Fruit fly (Drosophila melanogaster) whole organism, embryonic: ENCODE measurements around the gene CG31019.
A peak's percentile ranks its signal among the peaks of the same experiment; 100 is the strongest.

Experiments used
- Adf1 ChIP-seq: fragments of 200-800 bp; sonication (Bioruptor generic); IDR thresholded peaks from 2 replicates; pipeline ENCODE4 v1.3.6; 2022; ENCODE audit warnings: missing biosample characterization, missing genetic modification characterization
- B-H2 ChIP-seq: fragments of 200-800 bp; sonication (Bioruptor generic); optimal IDR thresholded peaks from 2 replicates; lab custom pipeline; 2018; ENCODE audit warnings: missing biosample characterization, mild to moderate bottlenecking, missing genetic modification characterization
- BtbVII ChIP-seq: fragments of 200-800 bp; sonication (Bioruptor generic); optimal IDR thresholded peaks from 3 replicates; lab custom pipeline; 2017; ENCODE audit warnings: missing biosample characterization, mild to moderate bottlenecking, missing genetic modification characterization
- CG10462 ChIP-seq: fragments of 200-800 bp; sonication (Bioruptor generic); optimal IDR thresholded peaks from 2 replicates; lab custom pipeline; 2016; ENCODE audit warnings: missing biosample characterization, missing genetic modification characterization
- CG10543 ChIP-seq: fragments of 200-800 bp; sonication (Bioruptor generic); optimal IDR thresholded peaks from 3 replicates; lab custom pipeline; 2017; ENCODE audit warnings: missing biosample characterization, mild to moderate bottlenecking, missing genetic modification characterization, moderate library complexity
- CG11456 ChIP-seq: fragments of 200-800 bp; sonication (Bioruptor generic); IDR thresholded peaks from 3 replicates; pipeline ENCODE4 v1.3.6; 2022; ENCODE audit warnings: missing biosample characterization, missing genetic modification characterization
- CG11695 ChIP-seq: fragments of 200-800 bp; sonication (Bioruptor generic); IDR thresholded peaks from 3 replicates; pipeline ENCODE4 v1.3.6; 2022; ENCODE audit warnings: missing biosample characterization, missing genetic modification characterization
- CG12942 ChIP-seq: fragments of 200-800 bp; sonication (Bioruptor generic); optimal IDR thresholded peaks from 3 replicates; lab custom pipeline; 2016; ENCODE audit warnings: missing biosample characterization, missing genetic modification characterization
- CG14014 ChIP-seq: fragments of 200-800 bp; sonication (Bioruptor generic); IDR thresholded peaks from 2 replicates; pipeline ENCODE4 v1.3.6; 2022; ENCODE audit warnings: missing biosample characterization, missing genetic modification characterization
- CG15269 ChIP-seq: fragments of 200-800 bp; sonication (Bioruptor generic); optimal IDR thresholded peaks from 2 replicates; lab custom pipeline; 2018; ENCODE audit warnings: missing biosample characterization, mild to moderate bottlenecking, missing genetic modification characterization, moderate library complexity
- CG16813 ChIP-seq: fragments of 200-800 bp; sonication (Bioruptor generic); IDR thresholded peaks from 3 replicates; pipeline ENCODE4 v1.3.6; 2022; ENCODE audit warnings: missing biosample characterization, missing genetic modification characterization; ENCODE audit not compliant: partially characterized antibody
- CG17361 ChIP-seq: fragments of 200-800 bp; sonication (Bioruptor generic); IDR thresholded peaks from 3 replicates; pipeline ENCODE4 v1.3.6; 2022; ENCODE audit warnings: missing biosample characterization, missing genetic modification characterization
- CG17385 ChIP-seq: fragments of 200-800 bp; sonication (Bioruptor generic); optimal IDR thresholded peaks from 3 replicates; lab custom pipeline; 2018; ENCODE audit warnings: missing biosample characterization, mild to moderate bottlenecking, missing genetic modification characterization
- CG18619 ChIP-seq: fragments of 200-800 bp; sonication (Bioruptor generic); optimal IDR thresholded peaks from 3 replicates; lab custom pipeline; 2017; ENCODE audit warnings: missing biosample characterization, mild to moderate bottlenecking, missing genetic modification characterization
- CG30403 ChIP-seq: fragments of 200-800 bp; sonication (Bioruptor generic); optimal IDR thresholded peaks from 3 replicates; lab custom pipeline; 2016; ENCODE audit warnings: missing biosample characterization, missing genetic modification characterization
- CG33213 ChIP-seq: fragments of 200-800 bp; sonication (Bioruptor generic); optimal IDR thresholded peaks from 3 replicates; lab custom pipeline; 2016; ENCODE audit warnings: missing biosample characterization, missing genetic modification characterization
- CG8765 ChIP-seq: fragments of 200-800 bp; sonication (Bioruptor generic); IDR thresholded peaks from 2 replicates; pipeline ENCODE4 v1.3.6; 2022; ENCODE audit warnings: missing biosample characterization, missing genetic modification characterization
- CG9437 ChIP-seq: fragments of 200-800 bp; sonication (Bioruptor generic); optimal IDR thresholded peaks from 2 replicates; lab custom pipeline; 2018; ENCODE audit warnings: missing biosample characterization, mild to moderate bottlenecking, missing genetic modification characterization
- CG9609 ChIP-seq: fragments of 200-800 bp; sonication (Bioruptor generic); optimal IDR thresholded peaks from 3 replicates; lab custom pipeline; 2016; ENCODE audit warnings: missing biosample characterization, missing genetic modification characterization
- CG9797 ChIP-seq: fragments of 200-800 bp; sonication (Bioruptor generic); optimal IDR thresholded peaks from 3 replicates; lab custom pipeline; 2018; ENCODE audit warnings: missing biosample characterization, mild to moderate bottlenecking, missing genetic modification characterization
- CG9817 ChIP-seq: fragments of 200-800 bp; sonication (Bioruptor generic); optimal IDR thresholded peaks from 2 replicates; lab custom pipeline; 2018; ENCODE audit warnings: missing biosample characterization, mild to moderate bottlenecking, missing genetic modification characterization, moderate library complexity
- CG9876 ChIP-seq: fragments of 200-800 bp; sonication (Bioruptor generic); optimal IDR thresholded peaks from 2 replicates; lab custom pipeline; 2016; ENCODE audit warnings: missing biosample characterization, missing genetic modification characterization
- D ChIP-seq, 2 experiments: fragments of 200-800 bp in 1 of 2; fragments of >200 bp in 1 of 2; sonication (Bioruptor generic) in 1 of 2; optimal IDR thresholded peaks; 2 replicates in 1 of 2; 3 replicates in 1 of 2; lab custom pipeline; 2017; ENCODE audit warnings: mild to moderate bottlenecking in 1 of 2, missing biosample characterization in 1 of 2, missing genetic modification characterization in 1 of 2, missing genetic modification reagents in 1 of 2
- ERR ChIP-seq: fragments of 200-800 bp; sonication (Bioruptor generic); optimal IDR thresholded peaks from 2 replicates; lab custom pipeline; 2016; ENCODE audit warnings: missing biosample characterization, missing genetic modification characterization
- Ets97D ChIP-seq: fragments of 200-800 bp; sonication (Bioruptor generic); optimal IDR thresholded peaks from 3 replicates; lab custom pipeline; 2016; ENCODE audit warnings: missing biosample characterization, missing genetic modification characterization
- Fer1 ChIP-seq: fragments of 200-800 bp; sonication (Bioruptor generic); optimal IDR thresholded peaks from 2 replicates; lab custom pipeline; 2017; ENCODE audit warnings: missing biosample characterization, mild to moderate bottlenecking, missing genetic modification characterization
- H15 ChIP-seq: fragments of 200-800 bp; sonication (Bioruptor generic); IDR thresholded peaks from 3 replicates; pipeline ENCODE4 v1.3.6; 2022; ENCODE audit warnings: missing biosample characterization, missing genetic modification characterization
- HLH4C ChIP-seq: fragments of 200-800 bp; sonication (Bioruptor generic); IDR thresholded peaks from 3 replicates; pipeline ENCODE4 v1.3.6; 2022; ENCODE audit warnings: missing biosample characterization, missing genetic modification characterization; ENCODE audit not compliant: partially characterized antibody
- Nf-YA ChIP-seq: fragments of 200-800 bp; sonication (Bioruptor generic); IDR thresholded peaks from 2 replicates; pipeline ENCODE4 v1.3.6; 2022; ENCODE audit warnings: missing biosample characterization, missing genetic modification characterization
- Oaz ChIP-seq: fragments of 200-800 bp; sonication (Bioruptor generic); IDR thresholded peaks from 2 replicates; pipeline ENCODE4 v1.3.6; 2022; ENCODE audit warnings: missing biosample characterization, missing genetic modification characterization
- Ravus ChIP-seq: fragments of 200-800 bp; sonication (Bioruptor generic); IDR thresholded peaks from 2 replicates; pipeline ENCODE4 v1.3.6; 2022; ENCODE audit warnings: missing biosample characterization, missing genetic modification characterization
- Scr ChIP-seq: fragments of 200-800 bp; sonication (Bioruptor generic); IDR thresholded peaks from 2 replicates; pipeline ENCODE4 v1.3.6; 2022; ENCODE audit warnings: missing biosample characterization, missing genetic modification characterization; ENCODE audit not compliant: partially characterized antibody
- Tbp ChIP-seq: fragments of >200 bp; optimal IDR thresholded peaks from 2 replicates; lab custom pipeline; 2018; ENCODE audit warnings: missing biosample characterization, missing genetic modification characterization
- Xbp1 ChIP-seq: fragments of 200-800 bp; sonication (Bioruptor generic); optimal IDR thresholded peaks from 3 replicates; lab custom pipeline; 2016; ENCODE audit warnings: missing biosample characterization, mild to moderate bottlenecking, missing genetic modification characterization
- ci ChIP-seq: fragments of 200-800 bp; sonication (Bioruptor generic); IDR thresholded peaks from 3 replicates; pipeline ENCODE4 v1.3.6; 2022; ENCODE audit warnings: missing biosample characterization, missing genetic modification characterization
- dati ChIP-seq: fragments of 200-800 bp; sonication (Bioruptor generic); IDR thresholded peaks from 2 replicates; pipeline ENCODE4 v1.3.6; 2022; ENCODE audit warnings: missing biosample characterization, missing genetic modification characterization
- gem ChIP-seq: fragments of 200-800 bp; sonication (Bioruptor generic); optimal IDR thresholded peaks from 2 replicates; lab custom pipeline; 2019; ENCODE audit warnings: missing biosample characterization, mild to moderate bottlenecking, missing genetic modification characterization, moderate library complexity
- gsb-n ChIP-seq: fragments of 200-800 bp; sonication (Bioruptor generic); optimal IDR thresholded peaks from 3 replicates; lab custom pipeline; 2018; ENCODE audit warnings: missing biosample characterization, mild to moderate bottlenecking, missing genetic modification characterization
- her ChIP-seq: fragments of 200-800 bp; sonication (Bioruptor generic); optimal IDR thresholded peaks from 2 replicates; lab custom pipeline; 2016; ENCODE audit warnings: missing biosample characterization, missing genetic modification characterization
- lbe ChIP-seq: fragments of 200-800 bp; sonication (Bioruptor generic); optimal IDR thresholded peaks from 2 replicates; lab custom pipeline; 2016; ENCODE audit warnings: missing biosample characterization, mild to moderate bottlenecking, missing genetic modification characterization
- nau ChIP-seq: fragments of 200-800 bp; sonication (Bioruptor generic); optimal IDR thresholded peaks from 3 replicates; lab custom pipeline; 2017; ENCODE audit warnings: missing biosample characterization, mild to moderate bottlenecking, missing genetic modification characterization, missing genetic modification reagents
- pum ChIP-seq: fragments of 200-800 bp; sonication (Bioruptor generic); optimal IDR thresholded peaks from 2 replicates; lab custom pipeline; 2016; ENCODE audit warnings: missing biosample characterization, missing genetic modification characterization
- row ChIP-seq: fragments of 200-800 bp; sonication (Bioruptor generic); IDR thresholded peaks from 3 replicates; pipeline ENCODE4 v1.3.6; 2022; ENCODE audit warnings: missing biosample characterization, missing genetic modification characterization
- ssp ChIP-seq: fragments of 200-800 bp; sonication (Bioruptor generic); IDR thresholded peaks from 2 replicates; pipeline ENCODE4 v1.3.6; 2022; ENCODE audit warnings: missing biosample characterization, missing genetic modification characterization
- toy ChIP-seq: fragments of 200-800 bp; sonication (Bioruptor generic); IDR thresholded peaks from 2 replicates; pipeline ENCODE4 v1.3.6; 2022; ENCODE audit warnings: missing biosample characterization, missing genetic modification characterization
- trem ChIP-seq: fragments of 200-800 bp; optimal IDR thresholded peaks from 3 replicates; lab custom pipeline; 2019; ENCODE audit warnings: missing biosample characterization, mild to moderate bottlenecking, missing genetic modification characterization, moderate library complexity
- trh ChIP-seq: fragments of 200-800 bp; sonication (Bioruptor generic); optimal IDR thresholded peaks from 2 replicates; lab custom pipeline; 2016; ENCODE audit warnings: missing biosample characterization, missing genetic modification characterization
- vfl ChIP-seq: fragments of 200-800 bp; sonication (Bioruptor generic); optimal IDR thresholded peaks from 2 replicates; lab custom pipeline; 2016; ENCODE audit warnings: missing biosample characterization, missing genetic modification characterization
- zen ChIP-seq: fragments of 200-800 bp; sonication (Bioruptor generic); optimal IDR thresholded peaks from 3 replicates; lab custom pipeline; 2018; ENCODE audit warnings: missing biosample characterization, mild to moderate bottlenecking, missing genetic modification characterization, moderate library complexity

Gene CG31019

DNA sequence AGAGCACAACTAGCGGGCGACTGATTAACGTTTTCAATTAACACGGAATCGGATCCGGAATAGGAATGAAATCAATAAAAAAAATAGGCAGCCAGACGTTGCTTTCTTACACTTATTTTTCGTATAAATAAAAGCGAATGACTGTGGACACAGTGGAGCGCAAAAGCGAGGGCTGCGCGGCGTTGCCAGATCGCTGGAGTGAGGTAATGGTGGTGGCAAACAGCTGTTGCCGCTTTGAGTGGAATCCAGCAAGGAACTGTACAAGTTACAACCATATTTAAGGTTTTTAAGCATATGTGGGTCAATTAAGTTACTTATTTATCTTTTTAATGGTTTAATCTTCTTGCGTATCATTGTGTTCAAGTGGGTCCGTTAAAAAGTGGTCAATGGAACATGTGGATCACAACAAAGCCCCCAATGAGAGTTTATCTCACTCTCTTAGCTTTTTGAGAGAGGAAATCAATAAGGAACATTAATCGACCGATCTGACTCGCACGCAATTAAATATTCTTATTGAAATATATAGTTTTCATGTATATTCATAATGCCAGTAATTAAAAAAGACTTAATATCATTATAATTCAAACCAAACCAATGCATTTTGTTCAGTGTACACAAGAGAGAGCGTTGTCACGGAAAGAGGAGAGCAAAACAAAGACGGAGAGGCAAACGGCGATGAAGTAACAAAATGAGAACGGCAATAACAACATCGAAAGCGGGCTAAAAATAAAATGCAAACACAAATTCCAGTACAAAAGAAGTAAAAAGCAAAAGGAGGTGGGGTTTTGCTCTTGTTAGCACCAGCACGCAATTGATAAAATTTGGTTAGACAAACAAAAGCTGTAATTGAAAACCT is 3.6 kb downstream of the CG31019 start (continued):
- TF ChIP-seq HLH4C (GFP tag; lab: Robert Waterston, UW): no peak
- peak; percentile 42 for TF ChIP-seq Ets97D (GFP tag; lab: Kevin White, UChicago)
- TF ChIP-seq ERR (GFP tag; lab: Kevin White, UChicago): peak; percentile 84
- peak; percentile 87 for TF ChIP-seq nau (GFP tag; lab: Kevin White, UChicago)
- peak; percentile 90 for TF ChIP-seq CG15269 (tag; lab: Kevin White, UChicago)
- peak; percentile 94 for TF ChIP-seq row (GFP tag; lab: Robert Waterston, UW)
- peak; percentile 6 for TF ChIP-seq CG9797
- peak; percentile 89 for TF ChIP-seq trh (GFP tag; lab: Kevin White, UChicago)
- peak; percentile 80 for TF ChIP-seq zen (tag; lab: Kevin White, UChicago)
- TF ChIP-seq Ravus: peak; percentile 70
- TF ChIP-seq CG9609 (GFP tag; lab: Kevin White, UChicago): peak; percentile 81
- peak; percentile 93 for TF ChIP-seq Fer1 (GFP tag; lab: Kevin White, UChicago)
- peak; percentile 90 for TF ChIP-seq Xbp1 (GFP tag; lab: Kevin White, UChicago)
- TF ChIP-seq her (GFP tag; lab: Kevin White, UChicago): peak; percentile 61
- TF ChIP-seq CG10462: peak; percentile 74
- peak; percentile 70 for TF ChIP-seq B-H2 (GFP tag; lab: Kevin White, UChicago)
- peak; percentile 70 for TF ChIP-seq CG10543 (GFP tag; lab: Kevin White, UChicago)
- TF ChIP-seq Nf-YA: peak; percentile 90
- TF ChIP-seq BtbVII (GFP tag; lab: Kevin White, UChicago): peak; percentile 88
- peak; percentile 93 for TF ChIP-seq CG14014 (GFP tag; lab: Robert Waterston, UW)
- peak; percentile 82 for TF ChIP-seq CG12942 (GFP tag; lab: Kevin White, UChicago)
- peak; percentile 87 for TF ChIP-seq toy (GFP tag; lab: Robert Waterston, UW)
- TF ChIP-seq CG9817 (tag; lab: Kevin White, UChicago): peak; percentile 89
- peak; percentile 98 for TF ChIP-seq ci
- peak; percentile 95 for TF ChIP-seq CG30403 (GFP tag; lab: Kevin White, UChicago)
- TF ChIP-seq lbe: peak; percentile 92
- 0 out of 2 replicates have a peak, but pooled peaks have one; percentile 29 for TF ChIP-seq Scr (GFP tag; lab: Robert Waterston, UW)
- TF ChIP-seq CG33213: peak; percentile 77
- TF ChIP-seq CG8765 (GFP tag; lab: Robert Waterston, UW): peak; percentile 63
- TF ChIP-seq ssp (GFP tag; lab: Robert Waterston, UW): peak; percentile 73
- peak; percentile 85 for TF ChIP-seq CG9437 (GFP tag; lab: Kevin White, UChicago)
- no peak for TF ChIP-seq D (optimal IDR thresholded peaks at IDR 0.05; lab: Kevin White, UChicago)
- TF ChIP-seq D (GFP tag; optimal IDR thresholded peaks at IDR 0.05; lab: Kevin White, UChicago): peak; percentile 88
- TF ChIP-seq vfl (GFP tag; lab: Kevin White, UChicago): peak; percentile 78
- TF ChIP-seq gsb-n (tag; lab: Kevin White, UChicago): peak; percentile 91
- TF ChIP-seq pum: peak; percentile 87
- TF ChIP-seq Tbp (GFP tag; lab: Kevin White, UChicago): no peak
- TF ChIP-seq CG11695 (GFP tag; lab: Robert Waterston, UW): peak; percentile 95
- peak; percentile 77 for TF ChIP-seq trem
- peak; percentile 77 for TF ChIP-seq dati (GFP tag; lab: Robert Waterston, UW)
- peak; percentile 69 for TF ChIP-seq CG9876
- TF ChIP-seq Oaz (GFP tag; lab: Robert Waterston, UW): peak; percentile 88
- peak; percentile 89 for TF ChIP-seq CG17361 (GFP tag; lab: Robert Waterston, UW)
- TF ChIP-seq CG18619 (GFP tag; lab: Kevin White, UChicago): peak; percentile 81
- TF ChIP-seq CG11456: peak; percentile 92
- TF ChIP-seq CG16813 (GFP tag; lab: Robert Waterston, UW): no peak
- TF ChIP-seq H15 (GFP tag; lab: Robert Waterston, UW): peak; percentile 93
- peak; percentile 96 for TF ChIP-seq gem (tag; lab: Kevin White, UChicago)
- TF ChIP-seq Adf1 (GFP tag; lab: Robert Waterston, UW): peak; percentile 74
- peak; percentile 88 for TF ChIP-seq CG17385
